Worm (Caenorhabditis elegans) whole organism, young adult: Measurements from ENCODE around the gene gdh-1.

Experiments used
- F52B5.7 ChIP-seq: sonication (generic microtip); optimal IDR thresholded peaks from 2 replicates; lab custom pipeline; 2016; ENCODE audit warnings: mild to moderate bottlenecking, missing genetic modification characterization, missing compliant biosample characterization
- T07F8.4 ChIP-seq: sonication (generic microtip); optimal IDR thresholded peaks from 2 replicates; lab custom pipeline; 2016; ENCODE audit warnings: mild to moderate bottlenecking, missing genetic modification characterization, moderate library complexity, missing compliant biosample characterization
- ama-1 ChIP-seq, 3 experiments: fragments of 150-350 bp in 1 of 3; sonication (generic microtip) in 2 of 3; optimal IDR thresholded peaks; 2 replicates each; lab custom pipeline; 2014 to 2018; ENCODE audit warnings: missing biosample characterization in 2 of 3, missing genetic modification characterization in 2 of 3, missing genetic modification reagents in 2 of 3
- chd-7 ChIP-seq: sonication (generic microtip); optimal IDR thresholded peaks from 2 replicates; lab custom pipeline; 2016; ENCODE audit warnings: mild to moderate bottlenecking, missing genetic modification characterization, moderate library complexity, missing compliant biosample characterization
- hlh-12 ChIP-seq: sonication (generic microtip); optimal IDR thresholded peaks from 2 replicates; lab custom pipeline; 2016; ENCODE audit warnings: missing genetic modification characterization, missing compliant biosample characterization
- lin-35 ChIP-seq, 3 experiments: fragments of 150-350 bp in 2 of 3; sonication (generic microtip) in 1 of 3; optimal IDR thresholded peaks; 2 replicates each; lab custom pipeline; 2014 to 2018; ENCODE audit warnings: missing biosample characterization in 3 of 3, missing genetic modification characterization in 3 of 3, missing genetic modification reagents in 3 of 3
- mcd-1 ChIP-seq: fragments of 200-800 bp; sonication (Bioruptor generic); IDR thresholded peaks from 2 replicates; pipeline ENCODE4 v1.3.6; 2022; ENCODE audit warnings: missing genetic modification reagents, missing genetic modification characterization, missing compliant biosample characterization
- nfya-2 ChIP-seq: fragments of 200-800 bp; sonication (Bioruptor generic); IDR thresholded peaks from 2 replicates; pipeline ENCODE4 v1.3.6; 2022; ENCODE audit warnings: missing genetic modification reagents, missing genetic modification characterization, missing compliant biosample characterization
- snpc-4 ChIP-seq, 5 experiments: fragments of 150-350 bp in 1 of 5; sonication (generic microtip) in 4 of 5; optimal IDR thresholded peaks; 2 replicates each; lab custom pipeline; 2014 to 2018; ENCODE audit warnings: missing genetic modification characterization in 5 of 5, missing biosample characterization in 3 of 5, antibody characterized with exemption in 2 of 5, mild to moderate bottlenecking in 2 of 5, missing compliant biosample characterization in 2 of 5, missing genotype in 2 of 5, moderate library complexity in 2 of 5, missing genetic modification reagents in 1 of 5
- unc-130 ChIP-seq: sonication (generic microtip); optimal IDR thresholded peaks from 2 replicates; lab custom pipeline; 2016; ENCODE audit warnings: missing genetic modification reagents, missing genetic modification characterization, missing compliant biosample characterization
- unc-62 ChIP-seq: fragments of 150-350 bp; optimal IDR thresholded peaks from 2 replicates; lab custom pipeline; 2014; ENCODE audit warnings: missing biosample characterization, missing genetic modification reagents, missing genetic modification characterization

- no peak for TF ChIP-seq T07F8.4 (tag; lab: Kevin White, UChicago)
- TF ChIP-seq nfya-2 (GFP tag; lab: Robert Waterston, UW), result no peak
- TF ChIP-seq unc-130 (GFP tag; lab: Kevin White, UChicago), result no peak
- TF ChIP-seq hlh-12 (tag; lab: Kevin White, UChicago), result no peak
- no peak for TF ChIP-seq F52B5.7 (tag; lab: Kevin White, UChicago)
- no peak for TF ChIP-seq ama-1 (optimal IDR thresholded peaks at IDR 0.05; lab: Kevin White, UChicago)
- no peak for TF ChIP-seq ama-1 (GFP tag; optimal IDR thresholded peaks at IDR 0.05; lab: Kevin White, UChicago)
- TF ChIP-seq mcd-1 (GFP tag; lab: Robert Waterston, UW), result no peak
- no peak for TF ChIP-seq unc-62 (GFP tag; lab: Kevin White, UChicago)
- no peak for TF ChIP-seq lin-35 (GFP tag; optimal IDR thresholded peaks at IDR 0.05; lab: Kevin White, UChicago)
- no peak for TF ChIP-seq snpc-4 (GFP tag; optimal IDR thresholded peaks at IDR 0.05; lab: Kevin White, UChicago)
- TF ChIP-seq snpc-4 (tag; optimal IDR thresholded peaks at IDR 0.05; lab: Kevin White, UChicago), result no peak
- TF ChIP-seq chd-7 (tag; lab: Kevin White, UChicago), result no peak
These were observed 33.4 kb downstream of the gdh-1 start for ce11 chrIV:11986407-11986806.
